Worm (Caenorhabditis elegans): ENCODE measurements around the gene EEED8.15.

Gene EEED8.15

DNA sequence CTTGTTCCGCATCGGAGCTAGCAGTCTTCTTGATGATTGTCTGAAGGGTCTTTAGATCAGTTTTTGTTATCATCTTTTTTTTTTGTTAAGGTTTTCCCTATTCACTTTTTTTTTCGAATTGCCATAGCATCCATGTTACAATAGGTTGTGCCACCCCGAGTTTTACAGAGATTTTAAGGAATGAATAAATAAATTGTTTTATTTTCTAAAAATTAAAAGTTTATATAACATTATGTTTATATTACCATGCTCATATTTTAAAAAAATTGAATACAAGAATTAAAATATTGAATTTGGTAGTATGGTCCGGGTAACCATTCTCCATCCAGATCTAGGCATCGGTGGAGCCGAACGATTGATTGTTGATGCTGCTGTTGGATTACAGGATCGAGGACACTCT is 44.1 kb upstream of the EEED8.15 start, which contains the start of gene algn-2:
Gene algn-2, plus strand, starts transcription at position 301 of the 400 bp plus-strand sequence.
- TF ChIP-seq tbx-7 (tag; optimal IDR thresholded peaks at IDR 0.05) (no peak), ceh-2 (tag; optimal IDR thresholded peaks at IDR 0.05) (no peak), tbx-2 (tag; optimal IDR thresholded peaks at IDR 0.05) (no peak), ceh-9 (tag; optimal IDR thresholded peaks at IDR 0.05) (no peak), sox-2 (GFP tag; IDR thresholded peaks at IDR 0.05) (no peak), fkh-10 (GFP tag; optimal IDR thresholded peaks at IDR 0.05) (no peak), T23F11.4 (GFP tag; optimal IDR thresholded peaks at IDR 0.05) (no peak), sdc-2 (tag; optimal IDR thresholded peaks at IDR 0.05) (no peak), F13H6.1 (tag; optimal IDR thresholded peaks at IDR 0.05) (no peak), K09A11.1 (tag; optimal IDR thresholded peaks at IDR 0.05; ENCODE audit: insufficient read depth) (no peak)

DNA sequence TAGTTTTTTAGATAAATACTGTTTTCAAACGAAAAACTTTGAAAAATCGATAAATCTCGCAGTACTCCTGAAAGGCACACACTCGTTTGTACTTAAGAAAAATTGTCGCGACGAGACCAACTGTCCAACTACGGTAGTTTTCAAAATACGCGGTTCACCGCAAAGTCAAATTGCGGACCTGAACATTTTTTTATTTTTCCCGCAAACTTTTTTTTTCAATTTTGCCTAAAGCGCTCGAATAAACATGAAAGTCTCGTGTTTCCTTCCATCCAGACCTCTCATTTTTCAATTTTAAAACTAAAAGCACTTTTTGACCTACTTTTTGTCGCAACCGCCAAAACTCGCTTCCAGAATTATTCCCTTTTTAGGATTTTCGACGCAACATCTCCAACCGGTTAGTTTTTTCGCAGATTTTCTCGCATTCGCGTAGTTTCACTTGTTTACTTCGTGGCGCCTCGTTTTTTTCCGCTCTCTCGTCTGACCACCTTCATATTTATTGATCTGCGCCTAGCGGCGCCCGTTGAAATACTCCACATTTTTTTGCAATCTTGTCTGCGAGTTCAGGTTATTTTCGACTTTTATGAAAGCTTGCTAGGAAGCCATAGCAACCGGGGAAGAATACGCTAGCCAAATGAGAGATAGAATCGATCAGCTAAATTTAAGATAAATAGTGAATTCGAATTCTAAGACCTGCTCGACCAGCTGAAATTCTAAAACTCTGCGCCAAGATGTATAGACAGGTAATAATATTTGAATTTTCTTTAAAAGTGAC is 41.4 kb upstream of the EEED8.15 start, which contains the start of gene prdx-2:
Gene prdx-2, plus strand, starts transcription at position 729 of the 772 bp plus-strand sequence.
- TF ChIP-seq pros-1 (tag; optimal IDR thresholded peaks at IDR 0.05): no peak
- TF ChIP-seq K02D7.2 (tag; optimal IDR thresholded peaks at IDR 0.05): no peak
- TF ChIP-seq ceh-24 (tag; optimal IDR thresholded peaks at IDR 0.05): no peak
- TF ChIP-seq syd-9 (tag; optimal IDR thresholded peaks at IDR 0.05): no peak
- TF ChIP-seq ceh-31 (tag; optimal IDR thresholded peaks at IDR 0.05): no peak
- TF ChIP-seq hlh-6 (tag; optimal IDR thresholded peaks at IDR 0.05): no peak
- no peak for TF ChIP-seq ref-2 (tag; optimal IDR thresholded peaks at IDR 0.05)
- TF ChIP-seq eyg-1 (tag; optimal IDR thresholded peaks at IDR 0.05): no peak
- no peak for TF ChIP-seq unc-55 (GFP tag; optimal IDR thresholded peaks at IDR 0.05)
- TF ChIP-seq hlh-15 (tag; optimal IDR thresholded peaks at IDR 0.05): no peak
- TF ChIP-seq Y22D7AL.16 (tag; optimal IDR thresholded peaks at IDR 0.05): no peak
- TF ChIP-seq lin-11 (tag; optimal IDR thresholded peaks at IDR 0.05): no peak
- TF ChIP-seq sox-2 (GFP tag; IDR thresholded peaks at IDR 0.05): no peak
- no peak for TF ChIP-seq sdc-2 (tag; optimal IDR thresholded peaks at IDR 0.05)
- TF ChIP-seq ets-4 (tag; optimal IDR thresholded peaks at IDR 0.05): no peak
- no peak for TF ChIP-seq fkh-6 (tag; optimal IDR thresholded peaks at IDR 0.05)
- TF ChIP-seq ceh-9 (tag; optimal IDR thresholded peaks at IDR 0.05): no peak
- TF ChIP-seq F13H6.1 (tag; optimal IDR thresholded peaks at IDR 0.05): no peak

DNA sequence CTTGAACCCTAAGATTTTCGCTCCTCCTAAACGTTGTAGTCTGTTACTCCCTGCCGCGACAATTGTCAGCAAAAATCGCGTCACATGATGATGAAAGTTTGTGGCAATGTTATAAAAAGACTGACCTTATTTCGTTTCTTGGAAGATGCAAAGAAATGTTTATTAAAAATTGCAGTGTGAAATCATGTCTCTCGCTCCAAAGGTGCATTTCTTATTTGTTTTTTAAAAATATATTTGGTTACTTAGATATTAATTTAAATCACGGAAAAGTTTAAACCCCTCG is 40.8 kb upstream of the EEED8.15 start:
- TF ChIP-seq hlh-6 (tag; optimal IDR thresholded peaks at IDR 0.05): no peak
- no peak for TF ChIP-seq che-1 (tag; optimal IDR thresholded peaks at IDR 0.05)
- TF ChIP-seq F13H6.1 (tag; optimal IDR thresholded peaks at IDR 0.05): no peak
- TF ChIP-seq elt-4 (tag; optimal IDR thresholded peaks at IDR 0.05): no peak
- TF ChIP-seq hlh-13 (GFP tag; optimal IDR thresholded peaks at IDR 0.05): no peak
- no peak for TF ChIP-seq zip-5 (tag; optimal IDR thresholded peaks at IDR 0.05)
- TF ChIP-seq ama-1 (optimal IDR thresholded peaks at IDR 0.05): no peak
- no peak for TF ChIP-seq sox-2 (GFP tag; IDR thresholded peaks at IDR 0.05)
- TF ChIP-seq T23F11.4 (GFP tag; optimal IDR thresholded peaks at IDR 0.05): no peak
- TF ChIP-seq hlh-8 (tag; optimal IDR thresholded peaks at IDR 0.05): no peak
- TF ChIP-seq ceh-9 (tag; optimal IDR thresholded peaks at IDR 0.05): no peak
- no peak for TF ChIP-seq pat-9 (tag; optimal IDR thresholded peaks at IDR 0.05)
- TF ChIP-seq ceh-48 (tag; optimal IDR thresholded peaks at IDR 0.05): no peak
- TF ChIP-seq ceh-31 (tag; optimal IDR thresholded peaks at IDR 0.05): no peak
- no peak for TF ChIP-seq rnt-1 (tag; optimal IDR thresholded peaks at IDR 0.05)

DNA sequence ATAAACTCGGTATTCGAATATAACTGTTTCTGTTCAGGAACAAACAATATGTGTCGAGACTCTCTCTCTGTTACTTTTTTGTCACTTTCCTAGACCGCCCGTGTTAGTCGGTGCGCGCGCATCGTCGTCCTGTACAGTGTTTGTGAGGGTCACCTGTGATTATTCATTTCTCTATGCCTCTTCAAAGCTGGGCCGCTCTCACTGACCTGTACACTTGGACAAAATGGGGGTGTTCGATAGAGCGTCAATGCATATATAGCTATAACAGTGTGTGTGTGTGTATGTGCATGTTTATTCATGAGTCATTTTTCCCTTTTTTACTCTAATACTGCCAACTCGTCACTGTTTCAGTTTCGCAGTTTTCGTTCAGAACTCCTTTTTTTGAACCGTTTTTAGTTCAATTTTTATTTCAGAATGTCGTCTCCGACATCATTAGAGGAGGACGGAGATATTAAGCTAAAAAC is 39.4 kb upstream of the EEED8.15 start, which contains the start of gene pkc-3:
Gene pkc-3, plus strand, starts transcription at position 414 of the 464 bp plus-strand sequence.
- TF ChIP-seq hlh-30 (tag; optimal IDR thresholded peaks at IDR 0.05; ENCODE audit: insufficient read depth): peak; percentile 2
- TF ChIP-seq elt-2 (tag; optimal IDR thresholded peaks at IDR 0.05): peak; percentile 74
- no peak for TF ChIP-seq ceh-30 (tag; optimal IDR thresholded peaks at IDR 0.05)
- no peak for TF ChIP-seq pqm-1 (tag; optimal IDR thresholded peaks at IDR 0.05)
- TF ChIP-seq fax-1 (tag; optimal IDR thresholded peaks at IDR 0.05): no peak
- TF ChIP-seq ceh-19 (GFP tag; optimal IDR thresholded peaks at IDR 0.05): no peak
- no peak for TF ChIP-seq Y22D7AL.16 (tag; optimal IDR thresholded peaks at IDR 0.05)
- TF ChIP-seq ets-4 (tag; optimal IDR thresholded peaks at IDR 0.05): no peak
- TF ChIP-seq odd-2 (tag; optimal IDR thresholded peaks at IDR 0.05): no peak
- peak; percentile 34 for TF ChIP-seq nfya-1 (tag; optimal IDR thresholded peaks at IDR 0.05)
- no peak for TF ChIP-seq nhr-232 (tag; optimal IDR thresholded peaks at IDR 0.05)
- no peak for TF ChIP-seq zip-5 (tag; optimal IDR thresholded peaks at IDR 0.05)
- no peak for TF ChIP-seq lim-6 (tag; optimal IDR thresholded peaks at IDR 0.05)
- no peak for TF ChIP-seq unc-42 (tag; optimal IDR thresholded peaks at IDR 0.05)
- TF ChIP-seq fkh-10 (GFP tag; optimal IDR thresholded peaks at IDR 0.05): no peak
- TF ChIP-seq hlh-13 (GFP tag; optimal IDR thresholded peaks at IDR 0.05): no peak
- peak; percentile 26 for TF ChIP-seq T23F11.4 (GFP tag; optimal IDR thresholded peaks at IDR 0.05)
- TF ChIP-seq ahr-1 (tag; optimal IDR thresholded peaks at IDR 0.05): no peak
- no peak for TF ChIP-seq ref-2 (tag; optimal IDR thresholded peaks at IDR 0.05)
- peak; percentile 4 for TF ChIP-seq dve-1 (tag; optimal IDR thresholded peaks at IDR 0.05)
- TF ChIP-seq lin-11 (tag; optimal IDR thresholded peaks at IDR 0.05): no peak
- no peak for TF ChIP-seq ceh-48 (tag; optimal IDR thresholded peaks at IDR 0.05)
